Worm (Caenorhabditis elegans) whole organism, L4/young adult: ENCODE results near the gene pal-1.

Source experiments
- W03F9.2 ChIP-seq: fragments of 150-350 bp; optimal IDR thresholded peaks from 2 replicates; lab custom pipeline; 2014; ENCODE audit warnings: missing biosample characterization, missing genetic modification characterization
- him-1 ChIP-seq: sonication (generic microtip); optimal IDR thresholded peaks from 2 replicates; lab custom pipeline; 2016; ENCODE audit warnings: missing genotype, missing genetic modification reagents, missing genetic modification characterization, missing compliant biosample characterization

ce11 chrIII:4762846-4763245, 46.5 kb downstream of the pal-1 start:
- TF ChIP-seq W03F9.2 (tag; lab: Kevin White, UChicago) (no peak), him-1 (tag; lab: Kevin White, UChicago) (no peak)
